Fruit fly (Drosophila melanogaster) whole organism, adult: ENCODE measurements around the gene TBC1d7.
A peak's percentile ranks its signal among the peaks of the same experiment; 100 is the strongest.

Experiments
- CG11617 ChIP-seq: fragments of 200-800 bp; sonication (Bioruptor generic); optimal IDR thresholded peaks from 2 replicates; lab custom pipeline; 2017; ENCODE audit warnings: mild to moderate bottlenecking, missing biosample characterization, missing genetic modification reagents, missing genetic modification characterization
- CG14711 ChIP-seq: fragments of 200-800 bp; sonication (Bioruptor generic); optimal IDR thresholded peaks from 2 replicates; lab custom pipeline; 2018; ENCODE audit warnings: missing biosample characterization, mild to moderate bottlenecking, missing genetic modification characterization, moderate library complexity
- CG33017 ChIP-seq: fragments of 200-800 bp; sonication (Bioruptor generic); optimal IDR thresholded peaks from 2 replicates; lab custom pipeline; 2018; ENCODE audit warnings: missing biosample characterization, mild to moderate bottlenecking, missing genetic modification characterization, moderate library complexity
- CG7101 ChIP-seq: fragments of 200-800 bp; sonication (Bioruptor generic); optimal IDR thresholded peaks from 2 replicates; lab custom pipeline; 2018; ENCODE audit warnings: missing biosample characterization, mild to moderate bottlenecking, missing genetic modification characterization, moderate library complexity
- Clk ChIP-seq: fragments of 200-800 bp; sonication (Bioruptor generic); optimal IDR thresholded peaks from 2 replicates; lab custom pipeline; 2017; ENCODE audit warnings: missing biosample characterization, missing genetic modification characterization
- Crg-1 ChIP-seq: fragments of 200-800 bp; sonication (Bioruptor generic); optimal IDR thresholded peaks from 2 replicates; lab custom pipeline; 2016; ENCODE audit warnings: missing biosample characterization, missing genetic modification characterization
- Mnt ChIP-seq: fragments of 200-800 bp; sonication (Bioruptor generic); optimal IDR thresholded peaks from 2 replicates; lab custom pipeline; 2016; ENCODE audit warnings: missing biosample characterization, mild to moderate bottlenecking, missing genetic modification characterization
- bab1 ChIP-seq: fragments of 200-800 bp; sonication (Bioruptor generic); optimal IDR thresholded peaks from 3 replicates; lab custom pipeline; 2019; ENCODE audit warnings: missing biosample characterization, mild to moderate bottlenecking, missing genetic modification characterization, moderate library complexity
- cic ChIP-seq: fragments of 200-800 bp; sonication (Bioruptor generic); optimal IDR thresholded peaks from 2 replicates; lab custom pipeline; 2017; ENCODE audit warnings: missing biosample characterization, mild to moderate bottlenecking, missing genetic modification characterization, moderate library complexity
- cnc ChIP-seq, 2 experiments: fragments of >200 bp; optimal IDR thresholded peaks; 2 replicates each; lab custom pipeline; 2017
- tj ChIP-seq: fragments of 200-800 bp; sonication (Bioruptor generic); optimal IDR thresholded peaks from 3 replicates; lab custom pipeline; 2017; ENCODE audit warnings: missing biosample characterization, mild to moderate bottlenecking, missing genetic modification characterization, moderate library complexity
- toe ChIP-seq: fragments of 200-800 bp; sonication (Bioruptor generic); optimal IDR thresholded peaks from 2 replicates; lab custom pipeline; 2016; ENCODE audit warnings: missing biosample characterization, missing genetic modification characterization

dm6 chr3R:24141013-24141592 is 20.4 kb upstream of the TBC1d7 start, which contains the start of gene Kal1:
- peak; percentile 56 for TF ChIP-seq Mnt (GFP tag; lab: Kevin White, UChicago)
- peak; percentile 92 for TF ChIP-seq CG11617 (GFP tag; lab: Kevin White, UChicago)
- peak; percentile 43 for TF ChIP-seq cic (GFP tag; lab: Kevin White, UChicago)
- TF ChIP-seq Crg-1 (GFP tag; lab: Kevin White, UChicago): peak; percentile 67
- peak; percentile 88 for TF ChIP-seq CG14711 (tag; lab: Kevin White, UChicago)
- TF ChIP-seq cnc (optimal IDR thresholded peaks at IDR 0.05; lab: Kevin White, UChicago): no peak
- peak; percentile 97 for TF ChIP-seq bab1 (GFP tag; lab: Kevin White, UChicago)
- peak; percentile 24 for TF ChIP-seq toe (GFP tag; lab: Kevin White, UChicago)
- TF ChIP-seq Clk: peak; percentile 51
- TF ChIP-seq tj (GFP tag; lab: Kevin White, UChicago): peak; percentile 88
- TF ChIP-seq CG7101 (tag; lab: Kevin White, UChicago): peak; percentile 93
- TF ChIP-seq CG33017 (tag; lab: Kevin White, UChicago): peak; percentile 92
